Worm (Caenorhabditis elegans) whole organism, L4/young adult: ENCODE data around the gene clpr-2.

ENCODE experiments used
- W03F9.2 ChIP-seq: fragments of 150-350 bp; optimal IDR thresholded peaks from 2 replicates; lab custom pipeline; 2014; ENCODE audit warnings: missing biosample characterization, missing genetic modification characterization
- dao-5 ChIP-seq: sonication (generic microtip); optimal IDR thresholded peaks from 2 replicates; lab custom pipeline; 2016; ENCODE audit warnings: missing genotype, missing genetic modification characterization, moderate library complexity, missing compliant biosample characterization
- him-1 ChIP-seq: sonication (generic microtip); optimal IDR thresholded peaks from 2 replicates; lab custom pipeline; 2016; ENCODE audit warnings: missing genotype, missing genetic modification reagents, missing genetic modification characterization, missing compliant biosample characterization

ce11 chrII:1214627-1215026 lies 44.1 kb upstream of the clpr-2 start:
- no peak for TF ChIP-seq W03F9.2 (tag; lab: Kevin White, UChicago)
- TF ChIP-seq him-1 (tag; lab: Kevin White, UChicago), result no peak
- TF ChIP-seq dao-5 (tag; lab: Kevin White, UChicago), result no peak
